Worm (Caenorhabditis elegans) whole organism, L2 larva: ENCODE results near the gene col-17.

Source experiments
- dmd-4 ChIP-seq: sonication (generic microtip); optimal IDR thresholded peaks from 2 replicates; lab custom pipeline; 2017; ENCODE audit warnings: missing biosample characterization, missing genetic modification characterization
- elt-1 ChIP-seq: fragments of 150-350 bp; optimal IDR thresholded peaks from 2 replicates; lab custom pipeline; 2014; ENCODE audit warnings: missing biosample characterization, missing genetic modification characterization
- lsy-2 ChIP-seq, 2 experiments: fragments of 150-350 bp in 1 of 2; sonication (generic microtip) in 1 of 2; optimal IDR thresholded peaks; 2 replicates each; lab custom pipeline; 2014 to 2017; ENCODE audit warnings: missing biosample characterization in 2 of 2, missing genetic modification characterization in 2 of 2
- mdl-1 ChIP-seq, 2 experiments: fragments of 150-350 bp in 1 of 2; sonication (generic microtip) in 1 of 2; optimal IDR thresholded peaks; 2 replicates each; lab custom pipeline; 2017; ENCODE audit warnings: missing biosample characterization in 2 of 2, missing genetic modification characterization in 2 of 2
- nhr-11 ChIP-seq: fragments of 150-350 bp; optimal IDR thresholded peaks from 2 replicates; lab custom pipeline; 2014; ENCODE audit warnings: missing biosample characterization, missing genetic modification characterization
- nhr-237 ChIP-seq: fragments of 150-350 bp; optimal IDR thresholded peaks from 2 replicates; lab custom pipeline; 2014; ENCODE audit warnings: missing biosample characterization, missing genetic modification characterization
- snpc-4 ChIP-seq: fragments of 150-350 bp; optimal IDR thresholded peaks from 2 replicates; lab custom pipeline; 2014; ENCODE audit warnings: missing biosample characterization, missing genetic modification characterization
- ztf-11 ChIP-seq: sonication (generic microtip); optimal IDR thresholded peaks from 2 replicates; lab custom pipeline; 2017; ENCODE audit warnings: missing biosample characterization, missing genetic modification characterization

- no peak for TF ChIP-seq ztf-11 (tag; lab: Kevin White, UChicago)
- TF ChIP-seq mdl-1 (tag; optimal IDR thresholded peaks at IDR 0.05; lab: Kevin White, UChicago): no peak
- no peak for TF ChIP-seq lsy-2 (tag; optimal IDR thresholded peaks at IDR 0.05; lab: Kevin White, UChicago)
- no peak for TF ChIP-seq dmd-4
- no peak for TF ChIP-seq snpc-4
- TF ChIP-seq nhr-11 (tag; lab: Kevin White, UChicago): no peak
- no peak for TF ChIP-seq nhr-237 (tag; lab: Kevin White, UChicago)
- TF ChIP-seq elt-1 (tag; lab: Kevin White, UChicago): no peak
Observed at ce11 chrII:4870691-4871090, 3.3 kb upstream of the col-17 start, which contains the start of gene col-20.
